Fruit fly (Drosophila melanogaster): ENCODE data around the gene CG33764.

DNA sequence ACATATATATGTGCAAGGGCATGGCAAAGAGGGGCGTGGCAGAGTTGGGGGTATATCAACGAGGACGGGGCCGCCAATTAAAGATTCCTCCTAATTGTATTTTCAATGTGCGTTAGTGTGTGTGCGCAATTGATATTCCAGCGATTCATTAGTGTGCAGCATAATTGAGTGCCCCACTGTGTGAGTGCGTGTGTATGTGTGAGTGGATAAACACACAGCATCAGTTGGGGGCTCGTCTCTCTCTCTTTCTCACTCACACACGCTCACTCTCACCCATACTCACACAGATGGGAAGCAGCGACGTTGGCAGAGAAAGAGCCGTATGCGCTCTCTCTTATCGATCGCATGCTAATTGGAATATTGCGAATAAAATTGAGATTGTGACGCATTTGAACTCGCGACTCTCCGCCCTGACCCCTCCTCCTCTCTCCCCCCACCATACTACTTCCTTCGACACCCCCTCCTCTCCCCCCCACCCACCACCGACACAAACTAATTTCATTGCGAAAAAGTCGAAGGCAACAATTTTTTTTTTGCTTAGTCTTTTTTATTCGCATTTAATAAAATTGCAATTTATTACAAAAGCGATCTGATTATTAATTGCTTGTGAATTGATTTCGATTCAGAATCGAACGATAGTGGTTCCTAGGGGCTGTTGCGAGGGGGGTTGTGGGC lies 33.6 kb downstream of the CG33764 start:
- TF ChIP-seq Pif1B (GFP tag; optimal IDR thresholded peaks at IDR 0.05): no peak
- no peak for TF ChIP-seq CG4496 (GFP tag; IDR thresholded peaks at IDR 0.05)
- TF ChIP-seq CG15710 (tag; optimal IDR thresholded peaks at IDR 0.05): no peak
- no peak for TF ChIP-seq D1 (tag; optimal IDR thresholded peaks at IDR 0.05)
- TF ChIP-seq CG34367 (tag; optimal IDR thresholded peaks at IDR 0.05): no peak
- TF ChIP-seq gl (tag; optimal IDR thresholded peaks at IDR 0.05): no peak
- no peak for TF ChIP-seq CG14655 (GFP tag; optimal IDR thresholded peaks at IDR 0.05)
- TF ChIP-seq Ets98B (GFP tag; IDR thresholded peaks at IDR 0.05): no peak
- no peak for TF ChIP-seq rn (GFP tag; IDR thresholded peaks at IDR 0.05)
- TF ChIP-seq EcR (GFP tag; optimal IDR thresholded peaks at IDR 0.05): no peak
- no peak for TF ChIP-seq CG12605 (GFP tag; IDR thresholded peaks at IDR 0.05)
- TF ChIP-seq CG10348 (GFP tag; IDR thresholded peaks at IDR 0.05): no peak
- TF ChIP-seq CG13204 (GFP tag; optimal IDR thresholded peaks at IDR 0.05): no peak
